Fruit fly (Drosophila melanogaster) whole organism, embryonic: ENCODE results near the gene WASp.

Experiments used
- Blimp-1 ChIP-seq: fragments of 200-800 bp; sonication (Bioruptor generic); optimal IDR thresholded peaks from 3 replicates; lab custom pipeline; 2018; ENCODE audit warnings: missing biosample characterization, missing genetic modification characterization, mild to moderate bottlenecking, moderate library complexity, missing genetic modification reagents
- C15 ChIP-seq: fragments of 200-800 bp; sonication (Bioruptor generic); IDR thresholded peaks from 3 replicates; pipeline ENCODE4 v1.3.6; 2022; ENCODE audit warnings: missing biosample characterization, missing genetic modification characterization
- CG10565 ChIP-seq: fragments of 200-800 bp; sonication (Bioruptor generic); optimal IDR thresholded peaks from 3 replicates; lab custom pipeline; 2016; ENCODE audit warnings: missing biosample characterization, mild to moderate bottlenecking, missing genetic modification characterization
- CG11560 ChIP-seq: fragments of 200-800 bp; sonication (Bioruptor generic); IDR thresholded peaks from 3 replicates; pipeline ENCODE4 v1.3.6; 2022; ENCODE audit warnings: missing biosample characterization, missing genetic modification characterization
- CG13424 ChIP-seq: fragments of 200-800 bp; sonication (Bioruptor generic); optimal IDR thresholded peaks from 2 replicates; lab custom pipeline; 2019; ENCODE audit warnings: missing biosample characterization, mild to moderate bottlenecking, missing genetic modification characterization, moderate library complexity
- CG16779 ChIP-seq: fragments of 200-800 bp; sonication (Bioruptor generic); IDR thresholded peaks from 2 replicates; pipeline ENCODE4 v1.3.6; 2022; ENCODE audit warnings: missing biosample characterization, missing genetic modification characterization
- CG1792 ChIP-seq: fragments of 200-800 bp; sonication (Bioruptor generic); optimal IDR thresholded peaks from 2 replicates; lab custom pipeline; 2016; ENCODE audit warnings: missing biosample characterization, missing genetic modification characterization
- CG18599 ChIP-seq: fragments of 200-800 bp; sonication (Bioruptor generic); optimal IDR thresholded peaks from 3 replicates; lab custom pipeline; 2017; ENCODE audit warnings: missing biosample characterization, missing genetic modification characterization, mild to moderate bottlenecking, moderate library complexity, missing genetic modification reagents
- CG2678 ChIP-seq: fragments of 200-800 bp; sonication (Bioruptor generic); optimal IDR thresholded peaks from 3 replicates; lab custom pipeline; 2019; ENCODE audit warnings: missing biosample characterization, mild to moderate bottlenecking, missing genetic modification characterization, moderate library complexity
- CG31441 ChIP-seq: fragments of 200-800 bp; sonication (Bioruptor generic); IDR thresholded peaks from 2 replicates; pipeline ENCODE4 v1.3.6; 2022; ENCODE audit warnings: missing biosample characterization, missing genetic modification characterization
- CG32767 ChIP-seq: fragments of 200-800 bp; sonication (Bioruptor generic); IDR thresholded peaks from 2 replicates; pipeline ENCODE4 v1.3.6; 2022; ENCODE audit warnings: missing biosample characterization, missing genetic modification characterization
- CG32772 ChIP-seq: fragments of 200-800 bp; sonication (Bioruptor generic); IDR thresholded peaks from 2 replicates; pipeline ENCODE4 v1.3.6; 2022; ENCODE audit warnings: missing biosample characterization, missing genetic modification characterization
- CG4424 ChIP-seq: fragments of 200-800 bp; sonication (Bioruptor generic); optimal IDR thresholded peaks from 3 replicates; lab custom pipeline; 2016; ENCODE audit warnings: missing biosample characterization, missing genetic modification characterization
- CG4820 ChIP-seq: fragments of 200-800 bp; sonication (Bioruptor generic); optimal IDR thresholded peaks from 3 replicates; lab custom pipeline; 2016; ENCODE audit warnings: missing biosample characterization, missing genetic modification characterization
- CG7271 ChIP-seq: fragments of 200-800 bp; sonication (Bioruptor generic); optimal IDR thresholded peaks from 2 replicates; lab custom pipeline; 2018; ENCODE audit warnings: missing biosample characterization, mild to moderate bottlenecking, missing genetic modification characterization, moderate library complexity
- CG7357 ChIP-seq: fragments of 200-800 bp; sonication (Bioruptor generic); IDR thresholded peaks from 3 replicates; pipeline ENCODE4 v1.3.6; 2022; ENCODE audit warnings: missing biosample characterization, missing genetic modification characterization
- Camta ChIP-seq: fragments of 200-800 bp; sonication (Bioruptor generic); optimal IDR thresholded peaks from 2 replicates; lab custom pipeline; 2016; ENCODE audit warnings: missing biosample characterization, missing genetic modification characterization
- D19B ChIP-seq: fragments of 200-800 bp; sonication (Bioruptor generic); optimal IDR thresholded peaks from 2 replicates; lab custom pipeline; 2017; ENCODE audit warnings: missing biosample characterization, mild to moderate bottlenecking, missing genetic modification characterization
- Dek ChIP-seq: fragments of 200-800 bp; sonication (Bioruptor generic); optimal IDR thresholded peaks from 3 replicates; lab custom pipeline; 2019; ENCODE audit warnings: missing biosample characterization, mild to moderate bottlenecking, missing genetic modification characterization, moderate library complexity
- Dip2 ChIP-seq: fragments of 200-800 bp; sonication (Bioruptor generic); IDR thresholded peaks from 2 replicates; pipeline ENCODE4 v1.3.6; 2022; ENCODE audit warnings: missing biosample characterization, missing genetic modification characterization
- Doc3 ChIP-seq: fragments of 200-800 bp; sonication (Bioruptor generic); IDR thresholded peaks from 3 replicates; pipeline ENCODE4 v1.3.6; 2022; ENCODE audit warnings: missing biosample characterization, missing genetic modification characterization; ENCODE audit not compliant: partially characterized antibody
- Dp ChIP-seq: fragments of 200-800 bp; sonication (Bioruptor generic); optimal IDR thresholded peaks from 2 replicates; lab custom pipeline; 2018; ENCODE audit warnings: missing biosample characterization, mild to moderate bottlenecking, missing genetic modification characterization, moderate library complexity
- H15 ChIP-seq: fragments of 200-800 bp; sonication (Bioruptor generic); IDR thresholded peaks from 3 replicates; pipeline ENCODE4 v1.3.6; 2022; ENCODE audit warnings: missing biosample characterization, missing genetic modification characterization
- H2.0 ChIP-seq: fragments of 200-800 bp; sonication (Bioruptor generic); IDR thresholded peaks from 2 replicates; pipeline ENCODE4 v1.3.6; 2022; ENCODE audit warnings: missing biosample characterization, missing genetic modification characterization
- HHEX ChIP-seq: fragments of 200-800 bp; sonication (Bioruptor generic); optimal IDR thresholded peaks from 3 replicates; lab custom pipeline; 2017; ENCODE audit warnings: missing biosample characterization, mild to moderate bottlenecking, missing genetic modification characterization, missing genetic modification reagents
- Hr51 ChIP-seq, 2 experiments: fragments of 200-800 bp; sonication (Bioruptor generic); optimal IDR thresholded peaks; 2 replicates in 1 of 2; 3 replicates in 1 of 2; lab custom pipeline; 2016 to 2018; ENCODE audit warnings: missing biosample characterization in 2 of 2, missing genetic modification characterization in 2 of 2, mild to moderate bottlenecking in 1 of 2, moderate library complexity in 1 of 2
- Hsf ChIP-seq: fragments of 200-800 bp; sonication (Bioruptor generic); optimal IDR thresholded peaks from 3 replicates; lab custom pipeline; 2016; ENCODE audit warnings: missing biosample characterization, missing genetic modification characterization
- Meics ChIP-seq: fragments of 200-800 bp; sonication (Bioruptor generic); optimal IDR thresholded peaks from 2 replicates; lab custom pipeline; 2017; ENCODE audit warnings: missing biosample characterization, mild to moderate bottlenecking, missing genetic modification characterization
- Rfx ChIP-seq: fragments of 200-800 bp; sonication (Bioruptor generic); IDR thresholded peaks from 2 replicates; pipeline ENCODE4 v1.3.6; 2022; ENCODE audit warnings: missing biosample characterization, missing genetic modification characterization
- Sin3A ChIP-seq: fragments of >200 bp; optimal IDR thresholded peaks from 2 replicates; lab custom pipeline; 2018
- Sry-δ ChIP-seq: fragments of 200-800 bp; sonication (Bioruptor generic); optimal IDR thresholded peaks from 2 replicates; lab custom pipeline; 2016; ENCODE audit warnings: missing biosample characterization, missing genetic modification characterization
- Tbp ChIP-seq: fragments of >200 bp; optimal IDR thresholded peaks from 2 replicates; lab custom pipeline; 2018; ENCODE audit warnings: missing biosample characterization, missing genetic modification characterization
- abd-A ChIP-seq: fragments of 200-800 bp; sonication (Bioruptor generic); optimal IDR thresholded peaks from 3 replicates; lab custom pipeline; 2019; ENCODE audit warnings: missing biosample characterization, mild to moderate bottlenecking, missing genetic modification characterization, moderate library complexity
- ap ChIP-seq: fragments of 200-800 bp; sonication (Bioruptor generic); IDR thresholded peaks from 2 replicates; pipeline ENCODE4 v1.3.6; 2022; ENCODE audit warnings: missing biosample characterization, missing genetic modification characterization
- ase ChIP-seq: fragments of 200-800 bp; sonication (Bioruptor generic); IDR thresholded peaks from 3 replicates; pipeline ENCODE4 v1.3.6; 2022; ENCODE audit warnings: missing biosample characterization, missing genetic modification characterization
- ato ChIP-seq: fragments of 200-800 bp; sonication (Bioruptor generic); IDR thresholded peaks from 2 replicates; pipeline ENCODE4 v1.3.6; 2022; ENCODE audit warnings: missing biosample characterization, missing genetic modification characterization; ENCODE audit not compliant: partially characterized antibody
- bowl ChIP-seq: fragments of 200-800 bp; sonication (Bioruptor generic); IDR thresholded peaks from 2 replicates; pipeline ENCODE4 v1.3.6; 2022; ENCODE audit warnings: missing biosample characterization, missing genetic modification characterization
- btn ChIP-seq: fragments of 200-800 bp; sonication (Bioruptor generic); optimal IDR thresholded peaks from 2 replicates; lab custom pipeline; 2016; ENCODE audit warnings: missing biosample characterization, missing genetic modification characterization
- cg ChIP-seq: fragments of 200-800 bp; sonication (Bioruptor generic); optimal IDR thresholded peaks from 3 replicates; lab custom pipeline; 2019; ENCODE audit warnings: missing biosample characterization, mild to moderate bottlenecking, missing genetic modification characterization, moderate library complexity
- chinmo ChIP-seq: fragments of 200-800 bp; sonication (Bioruptor generic); IDR thresholded peaks from 4 replicates; pipeline ENCODE4 v1.3.6; 2022; ENCODE audit warnings: missing biosample characterization, missing genetic modification characterization; ENCODE audit not compliant: partially characterized antibody
- crol ChIP-seq: fragments of 200-800 bp; sonication (Bioruptor generic); IDR thresholded peaks from 2 replicates; pipeline ENCODE4 v1.3.6; 2022; ENCODE audit warnings: missing biosample characterization, missing genetic modification characterization
- gce ChIP-seq: fragments of 200-800 bp; sonication (Bioruptor generic); IDR thresholded peaks from 3 replicates; pipeline ENCODE4 v1.3.6; 2022; ENCODE audit warnings: missing biosample characterization, missing genetic modification characterization
- gcm ChIP-seq: fragments of 200-800 bp; sonication (Bioruptor generic); optimal IDR thresholded peaks from 2 replicates; lab custom pipeline; 2019; ENCODE audit warnings: missing biosample characterization, mild to moderate bottlenecking, missing genetic modification characterization, moderate library complexity
- grau ChIP-seq: fragments of 200-800 bp; optimal IDR thresholded peaks from 3 replicates; lab custom pipeline; 2019; ENCODE audit warnings: missing biosample characterization, mild to moderate bottlenecking, missing genetic modification characterization, moderate library complexity
- kni ChIP-seq: fragments of 200-800 bp; sonication (Bioruptor generic); optimal IDR thresholded peaks from 3 replicates; lab custom pipeline; 2017; ENCODE audit warnings: mild to moderate bottlenecking, missing biosample characterization, missing genetic modification reagents, missing genetic modification characterization
- nerfin-1 ChIP-seq: fragments of 200-800 bp; sonication (Bioruptor generic); optimal IDR thresholded peaks from 3 replicates; lab custom pipeline; 2019; ENCODE audit warnings: missing biosample characterization, mild to moderate bottlenecking, missing genetic modification characterization, moderate library complexity
- onecut ChIP-seq: fragments of 200-800 bp; sonication (Bioruptor generic); IDR thresholded peaks from 2 replicates; pipeline ENCODE4 v1.3.6; 2022; ENCODE audit warnings: missing biosample characterization, missing genetic modification characterization
- p53 ChIP-seq: fragments of 200-800 bp; sonication (Bioruptor generic); optimal IDR thresholded peaks from 2 replicates; lab custom pipeline; 2016; ENCODE audit warnings: missing biosample characterization, missing genetic modification characterization
- schlank ChIP-seq: fragments of 200-800 bp; sonication (Bioruptor generic); optimal IDR thresholded peaks from 2 replicates; lab custom pipeline; 2018; ENCODE audit warnings: missing biosample characterization, mild to moderate bottlenecking, missing genetic modification characterization
- sr ChIP-seq: fragments of 200-800 bp; sonication (Bioruptor generic); IDR thresholded peaks from 3 replicates; pipeline ENCODE4 v1.3.6; 2022; ENCODE audit warnings: missing biosample characterization, missing genetic modification characterization
- stc ChIP-seq: fragments of 200-800 bp; sonication (Bioruptor generic); IDR thresholded peaks from 2 replicates; pipeline ENCODE4 v1.3.6; 2022; ENCODE audit warnings: missing biosample characterization, missing genetic modification characterization
- stwl ChIP-seq: fragments of 200-800 bp; sonication (Bioruptor generic); optimal IDR thresholded peaks from 3 replicates; lab custom pipeline; 2018; ENCODE audit warnings: missing biosample characterization, mild to moderate bottlenecking, missing genetic modification characterization, moderate library complexity
- yki ChIP-seq: fragments of >200 bp; optimal IDR thresholded peaks from 3 replicates; lab custom pipeline; 2018

The WASp gene

DNA sequence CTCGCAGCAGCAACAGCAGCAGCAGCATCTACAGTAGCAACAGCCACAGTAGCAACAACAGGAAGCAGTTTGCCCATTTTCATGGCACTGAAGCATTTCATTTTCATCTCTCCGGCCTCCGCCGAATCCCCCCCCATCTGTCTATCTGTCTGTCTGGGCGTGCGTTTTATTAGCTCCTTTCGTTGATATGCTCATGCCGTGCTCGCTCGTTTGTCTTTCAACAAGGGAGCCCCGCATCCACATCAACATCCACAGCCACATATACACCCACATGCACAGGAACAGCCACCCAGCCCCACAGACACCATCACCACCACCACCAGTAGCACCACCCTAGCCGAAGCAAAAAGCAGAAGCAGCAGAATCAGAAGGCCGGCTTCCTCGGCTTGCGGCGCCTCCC, 19.7 kb upstream of the WASp start (continued):
- TF ChIP-seq CG18599, result no peak
- TF ChIP-seq abd-A (tag; lab: Kevin White, UChicago), result peak; percentile 92
- no peak for TF ChIP-seq CG10565 (GFP tag; lab: Kevin White, UChicago)
- peak; percentile 14 for TF ChIP-seq gcm
- no peak for TF ChIP-seq kni (GFP tag; lab: Kevin White, UChicago)
- no peak for TF ChIP-seq Tbp
- no peak for TF ChIP-seq HHEX (GFP tag; lab: Kevin White, UChicago)
- peak; percentile 87 for TF ChIP-seq crol (GFP tag; lab: Robert Waterston, UW)
- TF ChIP-seq Dek, result no peak
- no peak for TF ChIP-seq bowl (GFP tag; lab: Robert Waterston, UW)
- no peak for TF ChIP-seq CG7271 (tag; lab: Kevin White, UChicago)
- no peak for TF ChIP-seq H2.0 (GFP tag; lab: Robert Waterston, UW)
- peak; percentile 50 for TF ChIP-seq cg (GFP tag; lab: Kevin White, UChicago)
- TF ChIP-seq ap (GFP tag; lab: Robert Waterston, UW), result no peak
- no peak for TF ChIP-seq grau (tag; lab: Kevin White, UChicago)
- no peak for TF ChIP-seq stwl (tag; lab: Kevin White, UChicago)
- TF ChIP-seq nerfin-1 (tag; lab: Kevin White, UChicago), result no peak
- no peak for TF ChIP-seq Camta
- no peak for TF ChIP-seq D19B (GFP tag; lab: Kevin White, UChicago)
- no peak for TF ChIP-seq CG2678 (tag; lab: Kevin White, UChicago)
- TF ChIP-seq H15, result no peak
- TF ChIP-seq CG32767, result no peak
- TF ChIP-seq Rfx (GFP tag; lab: Robert Waterston, UW), result no peak
- TF ChIP-seq sr (GFP tag; lab: Robert Waterston, UW), result 0 out of 3 replicates have a peak, but pooled peaks have one; percentile 36
- no peak for TF ChIP-seq Meics (GFP tag; lab: Kevin White, UChicago)
- TF ChIP-seq gce (GFP tag; lab: Robert Waterston, UW), result no peak
- no peak for TF ChIP-seq CG7357 (GFP tag; lab: Robert Waterston, UW)
- no peak for TF ChIP-seq Blimp-1 (GFP tag; lab: Kevin White, UChicago)
- no peak for TF ChIP-seq btn (GFP tag; lab: Kevin White, UChicago)
- TF ChIP-seq CG4820 (GFP tag; lab: Kevin White, UChicago), result no peak
- no peak for TF ChIP-seq Sry-δ (GFP tag; lab: Kevin White, UChicago)
- no peak for TF ChIP-seq CG1792
- TF ChIP-seq onecut (GFP tag; lab: Robert Waterston, UW), result no peak
- TF ChIP-seq yki (lab: Kevin White, UChicago), result no peak
- no peak for TF ChIP-seq CG11560 (tag; lab: Robert Waterston, UW)
- TF ChIP-seq p53 (GFP tag; lab: Kevin White, UChicago), result no peak
- no peak for TF ChIP-seq C15 (GFP tag; lab: Robert Waterston, UW)
- no peak for TF ChIP-seq Hr51 (GFP tag; optimal IDR thresholded peaks at IDR 0.05; lab: Kevin White, UChicago)
- TF ChIP-seq ato (GFP tag; lab: Robert Waterston, UW), result no peak
- 0 out of 4 replicates have a peak, but pooled peaks have one; percentile 68 for TF ChIP-seq chinmo (GFP tag; lab: Robert Waterston, UW)
- TF ChIP-seq Sin3A (lab: Kevin White, UChicago), result no peak
- TF ChIP-seq Dp (GFP tag; lab: Kevin White, UChicago), result no peak
- TF ChIP-seq ase (GFP tag; lab: Robert Waterston, UW), result no peak
- TF ChIP-seq stc (GFP tag; lab: Robert Waterston, UW), result no peak
- no peak for TF ChIP-seq CG32772 (GFP tag; lab: Robert Waterston, UW)
- no peak for TF ChIP-seq CG31441 (GFP tag; lab: Robert Waterston, UW)
- no peak for TF ChIP-seq CG13424 (tag; lab: Kevin White, UChicago)
- TF ChIP-seq Hsf (GFP tag; lab: Kevin White, UChicago), result no peak
- no peak for TF ChIP-seq Dip2 (GFP tag; lab: Robert Waterston, UW)
- TF ChIP-seq schlank, result no peak
- TF ChIP-seq CG4424, result no peak
- TF ChIP-seq Doc3 (GFP tag; lab: Robert Waterston, UW), result 0 out of 3 replicates have a peak, but pooled peaks have one; percentile 15
- 0 out of 2 replicates have a peak, but pooled peaks have one; percentile 29 for TF ChIP-seq CG16779
